Fruit fly (Drosophila melanogaster): ENCODE measurements around the gene CG17271.

The CG17271 gene

dm6 chr3R:20830153-20830695 is 8.6 kb upstream of the CG17271 start, which contains the start of gene Adss (continued):
- TF ChIP-seq fu2 (GFP tag; optimal IDR thresholded peaks at IDR 0.05) (no peak), nmo (GFP tag; optimal IDR thresholded peaks at IDR 0.05) (peak; percentile 29), Hey (tag; optimal IDR thresholded peaks at IDR 0.05) (no peak), CG10543 (GFP tag; optimal IDR thresholded peaks at IDR 0.05) (peak; percentile 29), org-1 (GFP tag; optimal IDR thresholded peaks at IDR 0.05) (no peak), NK7.1 (GFP tag; optimal IDR thresholded peaks at IDR 0.05) (no peak), CG34376 (GFP tag; optimal IDR thresholded peaks at IDR 0.05) (peak; percentile 72), Poxn (GFP tag; IDR thresholded peaks at IDR 0.05) (no peak), sqz (GFP tag; optimal IDR thresholded peaks at IDR 0.05) (no peak), CG10979 (tag; optimal IDR thresholded peaks at IDR 0.05) (no peak), CG3407 (GFP tag; optimal IDR thresholded peaks at IDR 0.05) (no peak), shn (GFP tag; optimal IDR thresholded peaks at IDR 0.05) (peak; percentile 39), CG17385 (GFP tag; optimal IDR thresholded peaks at IDR 0.05) (peak; percentile 43), CG5180 (GFP tag; optimal IDR thresholded peaks at IDR 0.05) (peak; percentile 61), HLH4C (GFP tag; IDR thresholded peaks at IDR 0.05; ENCODE audit: partially characterized antibody) (peak; percentile 23; the same call in 2 of the 3 replicates), Ets97D (GFP tag; optimal IDR thresholded peaks at IDR 0.05) (peak; percentile 50), sens (GFP tag) (peak; percentile 73), sc (optimal IDR thresholded peaks at IDR 0.05) (no peak), sc (GFP tag; optimal IDR thresholded peaks at IDR 0.05) (peak; percentile 15), CG18619 (GFP tag; optimal IDR thresholded peaks at IDR 0.05) (no peak), HHEX (GFP tag; optimal IDR thresholded peaks at IDR 0.05) (no peak), ems (GFP tag; optimal IDR thresholded peaks at IDR 0.05) (no peak), CG11504 (tag; optimal IDR thresholded peaks at IDR 0.05) (no peak), sug (tag; optimal IDR thresholded peaks at IDR 0.05) (peak; percentile 32), CG6272 (GFP tag; IDR thresholded peaks at IDR 0.05) (0 out of 2 replicates have a peak, but pooled peaks have one; percentile 8), CG9609 (GFP tag; optimal IDR thresholded peaks at IDR 0.05) (no peak), bab2 (GFP tag; optimal IDR thresholded peaks at IDR 0.05) (no peak), Mes4 (GFP tag; optimal IDR thresholded peaks at IDR 0.05) (no peak), Fer3 (tag; optimal IDR thresholded peaks at IDR 0.05) (peak; percentile 22), B-H1 (GFP tag; IDR thresholded peaks at IDR 0.05) (no peak; the same call in 2 of the 3 replicates), fd3F (GFP tag; optimal IDR thresholded peaks at IDR 0.05) (no peak), grau (tag; optimal IDR thresholded peaks at IDR 0.05) (peak; percentile 13), dmrt99B (tag; optimal IDR thresholded peaks at IDR 0.05) (no peak), CG15479 (GFP tag; optimal IDR thresholded peaks at IDR 0.05) (peak; percentile 81), CG11560 (tag; IDR thresholded peaks at IDR 0.05) (no peak), CG12219 (GFP tag; optimal IDR thresholded peaks at IDR 0.05) (no peak), Abd-B (GFP tag; optimal IDR thresholded peaks at IDR 0.05) (peak; percentile 47), CG10654 (GFP tag; optimal IDR thresholded peaks at IDR 0.05) (no peak), pnt (GFP tag; optimal IDR thresholded peaks at IDR 0.05) (no peak), CG2875 (GFP tag; optimal IDR thresholded peaks at IDR 0.05) (no peak), CG8924 (tag; optimal IDR thresholded peaks at IDR 0.05) (no peak), CG6765 (GFP tag; optimal IDR thresholded peaks at IDR 0.05) (peak; percentile 48), otp (GFP tag; IDR thresholded peaks at IDR 0.05) (no peak), CG4424 (GFP tag; optimal IDR thresholded peaks at IDR 0.05) (no peak), CG4707 (GFP tag; optimal IDR thresholded peaks at IDR 0.05) (no peak), CG8359 (GFP tag; optimal IDR thresholded peaks at IDR 0.05; ENCODE audit: borderline replicate concordance) (peak; percentile 3), CG7745 (tag; optimal IDR thresholded peaks at IDR 0.05) (no peak), chinmo (GFP tag; IDR thresholded peaks at IDR 0.05; ENCODE audit: partially characterized antibody) (peak; percentile 6; the same call in 2 of the 4 replicates), nerfin-2 (GFP tag; IDR thresholded peaks at IDR 0.05; ENCODE audit: partially characterized antibody) (no peak), CG4282 (GFP tag; optimal IDR thresholded peaks at IDR 0.05) (no peak)
